Fruit fly (Drosophila melanogaster) whole organism, adult: ENCODE data around the gene eIF2Bepsilon.

Experiments used
- CG11617 ChIP-seq: fragments of 200-800 bp; sonication (Bioruptor generic); optimal IDR thresholded peaks from 2 replicates; lab custom pipeline; 2017; ENCODE audit warnings: mild to moderate bottlenecking, missing biosample characterization, missing genetic modification reagents, missing genetic modification characterization
- CG12768 ChIP-seq: fragments of 200-800 bp; sonication (Bioruptor generic); optimal IDR thresholded peaks from 2 replicates; lab custom pipeline; 2017; ENCODE audit warnings: missing biosample characterization, missing genetic modification characterization, mild to moderate bottlenecking, moderate library complexity, missing genetic modification reagents
- CG14711 ChIP-seq: fragments of 200-800 bp; sonication (Bioruptor generic); optimal IDR thresholded peaks from 2 replicates; lab custom pipeline; 2018; ENCODE audit warnings: missing biosample characterization, mild to moderate bottlenecking, missing genetic modification characterization, moderate library complexity
- CG1620 ChIP-seq: fragments of 200-800 bp; sonication (Bioruptor generic); optimal IDR thresholded peaks from 2 replicates; lab custom pipeline; 2016; ENCODE audit warnings: missing biosample characterization, missing genetic modification characterization
- CG33017 ChIP-seq: fragments of 200-800 bp; sonication (Bioruptor generic); optimal IDR thresholded peaks from 2 replicates; lab custom pipeline; 2018; ENCODE audit warnings: missing biosample characterization, mild to moderate bottlenecking, missing genetic modification characterization, moderate library complexity
- CG5204 ChIP-seq: fragments of 200-800 bp; sonication (Bioruptor generic); optimal IDR thresholded peaks from 2 replicates; lab custom pipeline; 2016; ENCODE audit warnings: missing biosample characterization, missing genetic modification characterization
- CG7045 ChIP-seq: fragments of 200-800 bp; sonication (Bioruptor generic); optimal IDR thresholded peaks from 2 replicates; lab custom pipeline; 2017; ENCODE audit warnings: missing biosample characterization, mild to moderate bottlenecking, missing genetic modification characterization
- CG7101 ChIP-seq: fragments of 200-800 bp; sonication (Bioruptor generic); optimal IDR thresholded peaks from 2 replicates; lab custom pipeline; 2018; ENCODE audit warnings: missing biosample characterization, mild to moderate bottlenecking, missing genetic modification characterization, moderate library complexity
- Clk ChIP-seq: fragments of 200-800 bp; sonication (Bioruptor generic); optimal IDR thresholded peaks from 2 replicates; lab custom pipeline; 2017; ENCODE audit warnings: missing biosample characterization, missing genetic modification characterization
- Crg-1 ChIP-seq: fragments of 200-800 bp; sonication (Bioruptor generic); optimal IDR thresholded peaks from 2 replicates; lab custom pipeline; 2016; ENCODE audit warnings: missing biosample characterization, missing genetic modification characterization
- Hr96 ChIP-seq: fragments of 200-800 bp; sonication (Bioruptor generic); optimal IDR thresholded peaks from 2 replicates; lab custom pipeline; 2016; ENCODE audit warnings: missing biosample characterization, missing genetic modification characterization
- Mnt ChIP-seq: fragments of 200-800 bp; sonication (Bioruptor generic); optimal IDR thresholded peaks from 2 replicates; lab custom pipeline; 2016; ENCODE audit warnings: missing biosample characterization, mild to moderate bottlenecking, missing genetic modification characterization
- bab1 ChIP-seq: fragments of 200-800 bp; sonication (Bioruptor generic); optimal IDR thresholded peaks from 3 replicates; lab custom pipeline; 2019; ENCODE audit warnings: missing biosample characterization, mild to moderate bottlenecking, missing genetic modification characterization, moderate library complexity
- cic ChIP-seq: fragments of 200-800 bp; sonication (Bioruptor generic); optimal IDR thresholded peaks from 2 replicates; lab custom pipeline; 2017; ENCODE audit warnings: missing biosample characterization, mild to moderate bottlenecking, missing genetic modification characterization, moderate library complexity
- cnc ChIP-seq, 2 experiments: fragments of >200 bp; optimal IDR thresholded peaks; 2 replicates each; lab custom pipeline; 2017
- kay ChIP-seq: fragments of 200-800 bp; sonication (Bioruptor generic); peaks from one replicate; lab custom pipeline; 2016; ENCODE audit warnings: missing biosample characterization, missing genetic modification characterization, borderline replicate concordance
- ovo ChIP-seq: fragments of 200-800 bp; sonication (Bioruptor generic); optimal IDR thresholded peaks from 2 replicates; lab custom pipeline; 2016; ENCODE audit warnings: missing biosample characterization, missing genetic modification characterization
- pad ChIP-seq: fragments of 200-800 bp; sonication (Bioruptor generic); optimal IDR thresholded peaks from 3 replicates; lab custom pipeline; 2017; ENCODE audit warnings: missing biosample characterization, missing genetic modification characterization, mild to moderate bottlenecking, moderate library complexity, missing genetic modification reagents
- tj ChIP-seq: fragments of 200-800 bp; sonication (Bioruptor generic); optimal IDR thresholded peaks from 3 replicates; lab custom pipeline; 2017; ENCODE audit warnings: missing biosample characterization, mild to moderate bottlenecking, missing genetic modification characterization, moderate library complexity
- toe ChIP-seq: fragments of 200-800 bp; sonication (Bioruptor generic); optimal IDR thresholded peaks from 2 replicates; lab custom pipeline; 2016; ENCODE audit warnings: missing biosample characterization, missing genetic modification characterization

The eIF2Bepsilon gene

dm6 chrX:1879606-1880110 is 43.0 kb downstream of the eIF2Bepsilon start, which contains the start of gene CG14818:
Gene CG14818 (minus strand): TSS chrX:1879774.
- TF ChIP-seq Crg-1 (GFP tag; lab: Kevin White, UChicago), result no peak
- TF ChIP-seq CG7101, result peak; percentile 69
- no peak for TF ChIP-seq CG33017 (tag; lab: Kevin White, UChicago)
- peak; percentile 6 for TF ChIP-seq Hr96
- peak; percentile 20 for TF ChIP-seq Clk (GFP tag; lab: Kevin White, UChicago)
- TF ChIP-seq CG7045 (GFP tag; lab: Kevin White, UChicago), result no peak
- peak; percentile 53 for TF ChIP-seq tj (GFP tag; lab: Kevin White, UChicago)
- TF ChIP-seq bab1 (GFP tag; lab: Kevin White, UChicago), result peak; percentile 85
- peak; percentile 99 for TF ChIP-seq pad (GFP tag; lab: Kevin White, UChicago)
- peak; percentile 36 for TF ChIP-seq CG12768 (GFP tag; lab: Kevin White, UChicago)
- peak; percentile 55 for TF ChIP-seq CG11617 (GFP tag; lab: Kevin White, UChicago)
- TF ChIP-seq cnc (optimal IDR thresholded peaks at IDR 0.05; lab: Kevin White, UChicago), result no peak
- peak; percentile 47 for TF ChIP-seq CG14711 (tag; lab: Kevin White, UChicago)
- no peak for TF ChIP-seq toe (GFP tag; lab: Kevin White, UChicago)
- TF ChIP-seq CG5204 (GFP tag; lab: Kevin White, UChicago), result no peak
- TF ChIP-seq ovo, result peak; percentile 89
- TF ChIP-seq CG1620 (GFP tag; lab: Kevin White, UChicago), result peak; percentile 78
- no peak for TF ChIP-seq cic
- TF ChIP-seq kay (GFP tag; lab: Kevin White, UChicago), result no peak
- TF ChIP-seq Mnt (GFP tag; lab: Kevin White, UChicago), result peak; percentile 66

- no peak for TF ChIP-seq cnc (optimal IDR thresholded peaks at IDR 0.05; lab: Kevin White, UChicago)
- TF ChIP-seq pad (GFP tag; lab: Kevin White, UChicago), result peak; percentile 70
- peak; percentile 84 for TF ChIP-seq Mnt (GFP tag; lab: Kevin White, UChicago)
- TF ChIP-seq CG12768 (GFP tag; lab: Kevin White, UChicago), result peak; percentile 58
- peak; percentile 71 for TF ChIP-seq ovo
- TF ChIP-seq CG14711 (tag; lab: Kevin White, UChicago), result peak; percentile 79
- TF ChIP-seq Hr96, result no peak
- TF ChIP-seq Crg-1 (GFP tag; lab: Kevin White, UChicago), result peak; percentile 76
- TF ChIP-seq bab1 (GFP tag; lab: Kevin White, UChicago), result peak; percentile 95
- TF ChIP-seq cic, result peak; percentile 31
- peak; percentile 63 for TF ChIP-seq tj (GFP tag; lab: Kevin White, UChicago)
- peak; percentile 68 for TF ChIP-seq CG1620 (GFP tag; lab: Kevin White, UChicago)
- TF ChIP-seq CG7045 (GFP tag; lab: Kevin White, UChicago), result peak; percentile 58
- no peak for TF ChIP-seq toe (GFP tag; lab: Kevin White, UChicago)
- peak; percentile 65 for TF ChIP-seq CG33017 (tag; lab: Kevin White, UChicago)
- TF ChIP-seq Clk (GFP tag; lab: Kevin White, UChicago), result no peak
- TF ChIP-seq CG11617 (GFP tag; lab: Kevin White, UChicago), result peak; percentile 90
- peak; percentile 92 for TF ChIP-seq CG7101
These were observed 45.5 kb downstream of the eIF2Bepsilon start, which contains the start of the genes CG14817 and CG14805 for dm6 chrX:1877107-1877736. Gene CG14817 (minus strand): TSS chrX:1877270. Gene CG14805 (plus strand): TSS chrX:1877317.

- TF ChIP-seq Clk (GFP tag; lab: Kevin White, UChicago) (no peak), ovo (no peak), CG12768 (GFP tag; lab: Kevin White, UChicago) (no peak), pad (GFP tag; lab: Kevin White, UChicago) (peak; percentile 12), kay (GFP tag; lab: Kevin White, UChicago) (no peak), bab1 (GFP tag; lab: Kevin White, UChicago) (no peak), CG5204 (GFP tag; lab: Kevin White, UChicago) (no peak), CG11617 (GFP tag; lab: Kevin White, UChicago) (no peak), tj (GFP tag; lab: Kevin White, UChicago) (peak; percentile 67), Mnt (GFP tag; lab: Kevin White, UChicago) (peak; percentile 52), CG7045 (GFP tag; lab: Kevin White, UChicago) (no peak), toe (GFP tag; lab: Kevin White, UChicago) (no peak), CG33017 (tag; lab: Kevin White, UChicago) (no peak), Crg-1 (GFP tag; lab: Kevin White, UChicago) (no peak), CG7101 (no peak), CG1620 (GFP tag; lab: Kevin White, UChicago) (no peak), cnc (optimal IDR thresholded peaks at IDR 0.05; lab: Kevin White, UChicago) (no peak), CG14711 (tag; lab: Kevin White, UChicago) (peak; percentile 5)
These were observed 49.1 kb downstream of the eIF2Bepsilon start, which contains the start of the genes Pgam5 and Vps26 for dm6 chrX:1873515-1874126. Gene Pgam5 (minus strand): TSS chrX:1873565. Gene Vps26 (plus strand): TSS chrX:1873853.
